Worm (Caenorhabditis elegans) whole organism, L4/young adult: ENCODE results near the gene mct-4.
A peak's percentile ranks its signal among the peaks of the same experiment; 100 is the strongest.

Source experiments
- W03F9.2 ChIP-seq: fragments of 150-350 bp; optimal IDR thresholded peaks from 2 replicates; lab custom pipeline; 2014; ENCODE audit warnings: missing biosample characterization, missing genetic modification characterization
- dao-5 ChIP-seq: sonication (generic microtip); optimal IDR thresholded peaks from 2 replicates; lab custom pipeline; 2016; ENCODE audit warnings: missing genotype, missing genetic modification characterization, moderate library complexity, missing compliant biosample characterization
- him-1 ChIP-seq: sonication (generic microtip); optimal IDR thresholded peaks from 2 replicates; lab custom pipeline; 2016; ENCODE audit warnings: missing genotype, missing genetic modification reagents, missing genetic modification characterization, missing compliant biosample characterization

mct-4 gene

DNA sequence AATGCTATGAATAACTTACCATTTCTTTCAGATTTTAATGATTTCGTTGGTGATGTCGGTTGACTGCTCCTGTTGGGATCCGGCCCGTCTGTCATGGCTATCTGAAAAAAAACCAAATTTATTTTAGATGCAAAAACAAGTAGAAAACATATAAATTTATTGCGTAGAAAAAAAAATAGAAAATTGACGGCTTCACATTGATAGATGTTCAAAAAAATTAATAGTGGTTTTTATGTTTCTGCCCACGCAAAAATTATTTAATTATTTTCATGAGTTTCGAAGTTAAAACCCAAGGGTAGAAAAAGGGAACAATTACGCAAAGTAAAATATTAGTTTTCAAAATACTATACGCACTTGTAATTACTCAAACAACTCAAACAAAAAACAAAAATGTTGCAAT, at the start of gene mct-4:
Gene mct-4, minus strand, starts transcription at position 101 of the 400 bp plus-strand sequence.
- TF ChIP-seq him-1 (tag; lab: Kevin White, UChicago) (no peak), dao-5 (tag; lab: Kevin White, UChicago) (no peak), W03F9.2 (tag; lab: Kevin White, UChicago) (no peak)

DNA sequence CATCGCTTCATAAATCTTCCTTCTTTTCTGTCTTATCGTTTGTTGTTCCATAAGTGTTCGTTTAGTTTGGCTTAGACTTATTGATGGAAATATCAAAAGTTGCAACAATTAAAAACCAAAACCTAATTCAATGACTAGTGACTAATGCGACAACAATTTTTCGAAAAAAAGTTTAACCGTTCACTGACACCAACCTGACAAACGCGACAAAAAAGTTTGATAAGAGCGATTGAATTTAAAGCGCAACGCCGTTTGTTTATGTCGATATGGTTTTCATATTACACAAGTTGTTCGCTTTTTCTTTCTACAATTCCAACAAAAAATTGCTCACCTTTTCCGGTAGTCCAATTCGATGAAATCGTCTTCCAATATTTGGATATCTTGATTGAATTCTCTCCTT, 49.5 kb upstream of the mct-4 start:
- TF ChIP-seq W03F9.2 (tag; lab: Kevin White, UChicago) (no peak), dao-5 (tag; lab: Kevin White, UChicago) (no peak), him-1 (tag; lab: Kevin White, UChicago) (no peak)

DNA sequence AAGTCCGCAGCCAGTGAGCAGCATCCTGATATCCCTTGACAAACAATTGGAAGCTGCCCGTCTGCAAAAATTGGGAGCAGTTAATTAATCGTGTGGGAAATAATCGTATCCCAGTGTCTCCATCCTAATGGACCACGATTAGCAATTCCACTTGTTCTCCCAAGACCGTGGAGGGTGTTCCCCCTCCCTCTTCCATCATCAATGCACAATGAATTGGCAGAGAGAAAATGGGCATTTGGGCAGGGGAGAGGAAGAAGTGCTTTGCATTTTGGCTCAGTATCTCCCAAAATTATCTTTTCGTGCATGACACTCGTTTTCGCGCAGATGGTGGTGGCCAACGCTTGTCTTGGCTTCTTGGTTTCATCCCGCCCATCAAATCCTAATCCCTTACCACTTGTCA, 48.5 kb upstream of the mct-4 start:
- TF ChIP-seq W03F9.2 (tag; lab: Kevin White, UChicago) (no peak), him-1 (tag; lab: Kevin White, UChicago) (no peak), dao-5 (tag; lab: Kevin White, UChicago) (no peak)

DNA sequence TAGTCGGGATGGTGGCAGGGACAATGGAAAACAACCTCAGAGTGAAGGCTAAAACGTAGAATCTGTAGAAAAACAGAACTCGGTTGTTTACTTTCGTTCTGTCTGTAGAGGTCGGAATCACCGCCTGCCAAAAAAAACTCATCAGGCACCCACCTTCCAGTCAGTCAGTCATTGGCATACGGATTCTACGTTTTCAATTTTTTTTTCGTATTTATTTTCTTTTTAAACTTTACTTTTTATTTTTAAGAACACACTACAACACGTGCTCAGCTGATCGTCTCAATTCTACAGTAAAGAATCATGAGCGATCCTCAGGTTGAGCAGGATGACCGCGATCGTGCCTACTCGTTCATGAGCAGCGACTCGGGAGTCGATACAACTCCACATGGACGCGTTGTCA, 47.0 kb upstream of the mct-4 start, which contains the start of gene lfi-1:
Gene lfi-1, plus strand, starts transcription at position 301 of the 400 bp plus-strand sequence.
- TF ChIP-seq him-1 (tag; lab: Kevin White, UChicago) (no peak), W03F9.2 (tag; lab: Kevin White, UChicago) (no peak), dao-5 (tag; lab: Kevin White, UChicago) (no peak)

DNA sequence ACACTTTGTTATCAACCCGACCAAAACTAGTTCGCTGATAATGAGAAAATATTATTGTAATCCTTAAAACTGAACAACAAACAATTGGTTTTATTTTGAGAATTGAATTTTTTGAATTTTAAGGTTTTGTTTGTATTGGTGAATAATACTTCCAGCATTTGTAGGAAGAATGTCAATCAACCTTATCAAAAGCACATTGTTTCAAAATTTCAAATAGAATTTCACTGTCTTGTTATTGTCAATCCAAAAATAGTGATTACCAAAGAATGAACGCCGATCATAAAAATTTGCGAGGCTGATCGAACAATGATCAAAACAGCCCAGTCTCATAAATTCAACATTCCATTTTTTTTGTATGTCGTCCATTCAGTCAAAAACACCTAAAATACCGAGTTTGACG, 44.9 kb upstream of the mct-4 start:
- TF ChIP-seq W03F9.2 (tag; lab: Kevin White, UChicago) = no peak

DNA sequence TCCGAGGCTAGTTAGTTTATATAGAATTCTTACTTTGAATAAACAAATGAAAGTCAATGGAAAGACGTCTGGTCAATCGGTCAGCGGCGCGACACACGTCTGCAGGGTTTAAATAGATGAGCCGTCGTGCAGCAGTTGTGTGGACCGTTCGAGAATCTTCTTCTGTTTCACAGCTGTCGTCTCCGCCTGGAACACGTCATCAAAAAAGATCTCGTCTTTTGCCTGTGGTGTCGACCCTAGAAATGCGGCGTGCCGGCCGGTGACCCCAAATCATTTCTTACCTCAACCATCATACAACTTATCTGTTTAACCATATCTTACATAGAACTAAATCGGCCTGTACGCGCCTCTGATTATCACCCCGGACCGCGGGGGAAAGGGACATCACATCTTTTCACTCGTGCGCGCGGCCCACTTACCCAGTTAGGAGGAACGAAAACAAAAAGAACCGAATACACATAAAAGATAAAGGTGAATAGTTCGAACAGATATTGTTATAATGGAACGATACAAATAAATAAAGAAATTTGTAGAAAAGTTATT, 42.6 kb upstream of the mct-4 start:
- no peak for TF ChIP-seq him-1 (tag; lab: Kevin White, UChicago)
- no peak for TF ChIP-seq dao-5 (tag; lab: Kevin White, UChicago)
- no peak for TF ChIP-seq W03F9.2 (tag; lab: Kevin White, UChicago)

DNA sequence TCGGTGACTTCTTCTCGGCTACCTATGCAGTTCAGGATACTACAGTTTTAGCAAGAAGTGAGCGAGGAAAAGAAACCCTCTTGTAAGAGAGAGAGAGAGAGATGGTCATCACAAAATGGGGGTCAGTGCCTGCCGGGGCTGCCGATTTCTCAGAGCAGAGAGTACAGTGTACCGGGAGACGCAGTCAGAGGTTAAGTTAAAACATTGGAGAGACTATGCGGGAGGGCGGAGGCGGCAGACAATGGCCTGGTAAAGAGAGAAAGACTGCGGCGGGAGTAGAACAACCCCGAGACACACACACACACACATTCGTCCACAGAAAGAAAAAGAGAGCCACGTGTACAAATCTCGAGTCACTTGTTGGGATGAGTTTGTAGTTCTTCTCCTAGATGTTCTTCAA, 41.9 kb upstream of the mct-4 start:
- no peak for TF ChIP-seq dao-5 (tag; lab: Kevin White, UChicago)
- no peak for TF ChIP-seq W03F9.2 (tag; lab: Kevin White, UChicago)
- TF ChIP-seq him-1 (tag; lab: Kevin White, UChicago) = no peak

DNA sequence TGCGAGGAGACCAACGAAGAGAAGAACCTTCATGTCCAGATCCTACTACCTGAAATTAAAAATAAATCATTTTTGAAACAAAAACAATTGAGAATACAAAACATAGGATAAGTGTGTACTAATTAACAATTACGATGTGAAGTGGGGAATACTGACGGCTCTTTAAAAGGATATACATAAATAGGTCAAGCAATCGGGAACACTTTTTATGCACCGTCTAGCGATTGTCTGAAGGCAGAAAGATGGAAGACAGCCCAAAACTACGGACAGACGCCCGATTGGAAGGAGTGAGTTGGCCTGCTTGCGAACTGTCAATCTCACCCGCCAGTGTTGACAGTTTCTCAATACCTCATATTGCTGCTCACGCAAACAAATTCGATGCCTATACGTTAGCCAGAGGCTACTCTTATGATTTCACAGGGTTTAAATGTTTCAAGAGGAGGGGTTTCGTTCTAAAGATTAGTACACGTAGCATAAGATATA, 41.3 kb upstream of the mct-4 start, which contains the start of gene calu-1:
Gene calu-1, minus strand, starts transcription at position 51 of the 483 bp plus-strand sequence.
- TF ChIP-seq dao-5 (tag; lab: Kevin White, UChicago) = no peak
- no peak for TF ChIP-seq W03F9.2 (tag; lab: Kevin White, UChicago)
- no peak for TF ChIP-seq him-1 (tag; lab: Kevin White, UChicago)

DNA sequence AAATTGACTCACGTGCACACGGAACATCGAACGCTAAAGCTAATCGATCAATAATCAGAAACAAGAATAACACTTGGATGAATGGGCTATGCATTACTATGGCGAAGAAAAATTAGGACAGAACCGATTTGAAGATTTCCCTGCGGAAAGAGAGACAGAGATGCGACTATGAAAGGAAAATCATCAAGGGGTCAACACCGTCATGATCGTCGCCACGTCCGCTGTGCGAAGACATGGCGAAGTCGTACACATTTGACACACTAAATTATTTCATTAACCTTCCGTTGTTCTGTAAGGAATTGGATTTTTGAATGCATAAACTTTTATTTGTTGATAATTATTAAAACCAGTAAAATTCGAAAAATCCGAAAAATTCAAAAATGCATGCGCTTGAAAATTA, 39.7 kb upstream of the mct-4 start, which contains the start of gene M03F4.6:
Gene M03F4.6, minus strand, starts transcription at position 101 of the 400 bp plus-strand sequence.
- no peak for TF ChIP-seq him-1 (tag; lab: Kevin White, UChicago)
- no peak for TF ChIP-seq dao-5 (tag; lab: Kevin White, UChicago)
- TF ChIP-seq W03F9.2 (tag; lab: Kevin White, UChicago) = no peak

DNA sequence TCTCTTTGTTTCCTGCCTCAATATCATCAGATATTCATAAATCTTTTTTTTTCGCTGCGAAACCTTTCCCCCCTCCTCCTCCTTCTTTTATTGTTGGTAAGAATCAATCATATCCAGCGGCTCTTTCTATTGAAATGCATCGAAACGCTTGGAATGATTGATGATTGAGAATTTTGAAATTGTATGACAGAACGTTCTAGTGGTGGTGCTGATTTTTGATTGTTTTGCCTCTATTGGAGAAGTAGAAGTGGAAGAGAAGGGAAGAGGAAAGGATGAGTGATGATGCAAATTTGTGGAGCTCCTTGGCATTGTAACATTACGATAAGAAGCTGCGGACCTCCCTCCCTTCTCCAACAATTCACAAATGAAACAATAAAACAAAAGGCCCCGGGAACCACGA, 36.0 kb upstream of the mct-4 start:
- TF ChIP-seq him-1 (tag; lab: Kevin White, UChicago) = no peak
- TF ChIP-seq dao-5 (tag; lab: Kevin White, UChicago) = no peak
- no peak for TF ChIP-seq W03F9.2 (tag; lab: Kevin White, UChicago)

DNA sequence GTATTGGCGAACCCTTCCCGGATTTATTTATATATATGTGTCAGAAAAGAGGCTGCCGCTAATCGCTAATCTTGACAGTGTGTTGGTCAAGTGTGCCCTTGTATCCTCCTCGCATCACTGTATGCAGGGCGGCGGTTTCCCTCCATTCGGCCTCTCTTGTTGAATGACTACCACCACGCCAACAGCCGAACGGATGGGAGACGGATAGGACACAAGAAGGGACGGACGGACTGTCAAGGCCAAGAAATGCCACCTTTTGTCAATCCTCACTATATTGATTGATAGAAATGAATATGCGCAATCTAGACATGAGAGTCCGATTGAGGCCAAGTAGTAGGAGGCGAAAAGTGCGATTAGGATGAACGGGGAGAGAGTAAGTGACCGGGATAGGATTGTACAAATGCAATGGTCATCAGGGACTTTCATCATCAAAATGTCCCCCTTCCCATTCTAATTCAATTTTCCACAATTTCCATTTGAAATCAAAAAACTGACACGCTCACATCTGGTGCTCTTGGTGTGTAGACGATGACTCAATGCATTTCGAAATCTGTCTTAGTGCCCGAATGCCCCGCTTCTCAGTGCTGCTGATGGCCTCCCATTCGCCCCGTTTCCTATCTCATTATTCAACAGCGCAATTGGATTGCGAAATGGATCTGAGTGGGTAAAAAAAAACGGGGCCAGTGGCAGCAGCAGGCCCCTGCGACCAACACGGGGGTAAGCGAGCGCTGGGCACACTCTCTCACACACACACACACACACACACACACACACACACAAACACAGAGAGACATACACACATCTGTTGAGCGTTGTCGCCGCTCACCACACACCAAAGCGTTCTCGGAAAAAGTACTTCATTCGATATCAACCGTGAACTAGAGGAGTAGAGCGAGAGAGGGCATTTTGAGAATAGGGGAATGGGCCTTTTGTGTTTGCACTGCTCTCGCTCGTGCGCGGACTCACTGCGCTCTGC, 32.4 kb upstream of the mct-4 start:
- TF ChIP-seq him-1 (tag; lab: Kevin White, UChicago) = peak; percentile 87
- no peak for TF ChIP-seq dao-5 (tag; lab: Kevin White, UChicago)
- TF ChIP-seq W03F9.2 (tag; lab: Kevin White, UChicago) = no peak

DNA sequence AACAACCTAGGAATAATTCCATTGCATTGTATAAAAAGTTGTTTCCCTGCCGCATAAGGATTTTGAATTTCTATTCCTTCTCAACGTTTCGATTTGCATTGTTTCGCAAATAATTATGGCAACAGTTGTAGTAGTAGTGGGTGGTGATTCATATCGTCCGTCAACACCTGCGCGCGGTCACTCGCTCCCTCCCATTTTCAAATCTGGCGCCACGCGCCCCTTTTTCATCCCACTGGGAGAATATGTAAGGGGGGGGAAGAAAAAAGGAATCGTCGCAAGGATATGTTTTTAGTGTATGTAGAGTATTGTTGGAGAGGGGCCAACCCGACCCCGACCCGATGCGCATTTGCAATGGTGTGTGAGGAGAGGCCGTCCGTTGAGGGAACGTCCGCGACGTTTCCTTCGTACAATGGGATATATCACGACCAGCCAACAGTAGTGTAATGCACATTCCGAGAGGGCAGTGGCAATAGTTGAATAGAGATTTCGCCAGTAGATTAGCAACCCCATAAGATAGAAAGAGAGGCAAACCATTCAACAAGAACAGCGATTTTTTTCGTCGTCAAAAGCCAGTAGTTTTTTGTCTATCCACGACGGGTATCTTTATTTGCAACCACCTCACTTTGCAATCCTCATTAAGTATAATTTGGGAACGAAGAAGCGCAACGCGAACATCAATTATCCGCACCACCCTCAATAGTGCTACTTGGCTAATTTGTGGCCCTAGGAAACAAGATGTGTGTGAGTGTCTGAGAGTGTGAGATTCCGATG, 31.5 kb upstream of the mct-4 start:
- TF ChIP-seq dao-5 (tag; lab: Kevin White, UChicago) (no peak), him-1 (tag; lab: Kevin White, UChicago) (no peak), W03F9.2 (tag; lab: Kevin White, UChicago) (no peak)

DNA sequence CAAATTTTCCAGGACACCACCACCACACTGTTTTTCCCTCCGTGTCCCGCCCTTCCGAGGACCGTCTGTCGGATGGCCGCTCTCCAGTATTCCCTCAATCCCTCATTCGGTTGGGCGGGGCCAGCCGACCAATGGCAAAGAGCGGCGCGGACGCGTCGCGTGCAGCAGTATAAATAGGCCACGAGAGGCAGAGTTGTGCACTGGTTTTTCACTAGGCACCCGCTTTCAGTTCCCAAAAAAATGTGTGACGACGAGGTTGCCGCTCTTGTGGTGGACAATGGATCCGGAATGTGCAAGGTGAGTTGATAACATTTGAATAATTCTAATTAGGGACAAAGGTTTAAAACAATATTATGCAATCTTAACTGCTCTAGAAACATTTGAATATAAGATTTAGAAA, 30.9 kb upstream of the mct-4 start, which contains the start of gene act-4:
Gene act-4, plus strand, starts transcription at position 200 of the 400 bp plus-strand sequence.
- TF ChIP-seq dao-5 (tag; lab: Kevin White, UChicago) (no peak), W03F9.2 (tag; lab: Kevin White, UChicago) (no peak), him-1 (tag; lab: Kevin White, UChicago) (peak; percentile 4)
